Worm (Caenorhabditis elegans): Measurements from ENCODE around the gene D1044.4.

- TF ChIP-seq him-1 (tag; optimal IDR thresholded peaks at IDR 0.05): no peak
- TF ChIP-seq dao-5 (tag; optimal IDR thresholded peaks at IDR 0.05): no peak
- TF ChIP-seq W03F9.2 (tag; optimal IDR thresholded peaks at IDR 0.05): no peak
These were observed 13.2 kb downstream of the D1044.4 start, which contains the start of gene D1044.7 for ce11 chrIII:5508669-5509068.
